Fruit fly (Drosophila melanogaster): ENCODE measurements around the gene tim.

Gene tim

dm6 chr2L:3539412-3539743, 31.5 kb upstream of the tim start (continued):
- peak; percentile 90 for TF ChIP-seq Deaf1 (tag; optimal IDR thresholded peaks at IDR 0.05)
- no peak for TF ChIP-seq Stat92E (GFP tag; optimal IDR thresholded peaks at IDR 0.05)
- no peak for TF ChIP-seq CG6254 (GFP tag; optimal IDR thresholded peaks at IDR 0.05)
- TF ChIP-seq wdn (GFP tag; IDR thresholded peaks at IDR 0.05), result no peak
- no peak for TF ChIP-seq zen2 (GFP tag; IDR thresholded peaks at IDR 0.05; ENCODE audit: partially characterized antibody)
- no peak for TF ChIP-seq H2.0 (GFP tag; IDR thresholded peaks at IDR 0.05)
- TF ChIP-seq tx (GFP tag; optimal IDR thresholded peaks at IDR 0.05), result no peak
- TF ChIP-seq Max (GFP tag; optimal IDR thresholded peaks at IDR 0.05), result no peak
- TF ChIP-seq odd (GFP tag; optimal IDR thresholded peaks at IDR 0.05), result peak; percentile 91
- no peak for TF ChIP-seq CG4282 (GFP tag; optimal IDR thresholded peaks at IDR 0.05)
- TF ChIP-seq aop (GFP tag; IDR thresholded peaks at IDR 0.05), result no peak
- no peak for TF ChIP-seq YL-1 (GFP tag; optimal IDR thresholded peaks at IDR 0.05)
- no peak for TF ChIP-seq CG10147 (GFP tag; optimal IDR thresholded peaks at IDR 0.05)
- no peak for TF ChIP-seq CG11696 (GFP tag; IDR thresholded peaks at IDR 0.05)
- TF ChIP-seq CG12104 (GFP tag; optimal IDR thresholded peaks at IDR 0.05), result no peak
- TF ChIP-seq CG1832 (GFP tag; optimal IDR thresholded peaks at IDR 0.05), result peak; percentile 69
- no peak for TF ChIP-seq grau (tag; optimal IDR thresholded peaks at IDR 0.05)
- no peak for TF ChIP-seq Myb (GFP tag; optimal IDR thresholded peaks at IDR 0.05)
- no peak for TF ChIP-seq CG13424 (tag; optimal IDR thresholded peaks at IDR 0.05)
- TF ChIP-seq CrebB (tag; optimal IDR thresholded peaks at IDR 0.05), result no peak
- no peak for TF ChIP-seq CG14667 (GFP tag; IDR thresholded peaks at IDR 0.05)
- peak; percentile 65 for TF ChIP-seq Jarid2 (GFP tag; optimal IDR thresholded peaks at IDR 0.05)
- no peak for TF ChIP-seq slbo (GFP tag; IDR thresholded peaks at IDR 0.05)
- TF ChIP-seq Doc3 (GFP tag; IDR thresholded peaks at IDR 0.05; ENCODE audit: partially characterized antibody), result no peak
- no peak for TF ChIP-seq Fer3 (tag; optimal IDR thresholded peaks at IDR 0.05)
- no peak for TF ChIP-seq Nf-YB (GFP tag; optimal IDR thresholded peaks at IDR 0.05)
- no peak for TF ChIP-seq CG30020 (tag; optimal IDR thresholded peaks at IDR 0.05)
- TF ChIP-seq oc (tag; optimal IDR thresholded peaks at IDR 0.05), result no peak
- TF ChIP-seq CG4404 (GFP tag; IDR thresholded peaks at IDR 0.05), result no peak
- no peak for TF ChIP-seq CG17912 (GFP tag; optimal IDR thresholded peaks at IDR 0.05)
- peak; percentile 90 for TF ChIP-seq CG10321 (GFP tag; IDR thresholded peaks at IDR 0.05)
- no peak for TF ChIP-seq crp (GFP tag; optimal IDR thresholded peaks at IDR 0.05)
- TF ChIP-seq CG5245 (GFP tag; optimal IDR thresholded peaks at IDR 0.05), result no peak
- peak; percentile 62 for TF ChIP-seq CG8478 (optimal IDR thresholded peaks at IDR 0.05)
- no peak for TF ChIP-seq Ada2b (GFP tag; IDR thresholded peaks at IDR 0.05)
- TF ChIP-seq C15 (GFP tag; IDR thresholded peaks at IDR 0.05), result no peak
- TF ChIP-seq CG9215 (GFP tag; IDR thresholded peaks at IDR 0.05), result no peak
- no peak for TF ChIP-seq Spps (tag; optimal IDR thresholded peaks at IDR 0.05)
- no peak for TF ChIP-seq vfl (GFP tag; optimal IDR thresholded peaks at IDR 0.05)
- TF ChIP-seq kni (GFP tag; optimal IDR thresholded peaks at IDR 0.05), result peak; percentile 15
- no peak for TF ChIP-seq peb (GFP tag; IDR thresholded peaks at IDR 0.05)
- no peak for TF ChIP-seq CG18619 (GFP tag; optimal IDR thresholded peaks at IDR 0.05)
- TF ChIP-seq Atf3 (GFP tag; optimal IDR thresholded peaks at IDR 0.05), result no peak
- no peak for TF ChIP-seq jumu (GFP tag; optimal IDR thresholded peaks at IDR 0.05)
- TF ChIP-seq Adf1 (GFP tag; IDR thresholded peaks at IDR 0.05), result peak; percentile 88
- TF ChIP-seq shn (GFP tag; optimal IDR thresholded peaks at IDR 0.05), result no peak
- TF ChIP-seq al (GFP tag; IDR thresholded peaks at IDR 0.05), result no peak
- TF ChIP-seq sob (GFP tag; IDR thresholded peaks at IDR 0.05), result peak; percentile 96
- TF ChIP-seq ac (GFP tag; optimal IDR thresholded peaks at IDR 0.05), result no peak
- no peak for TF ChIP-seq danr (GFP tag; IDR thresholded peaks at IDR 0.05)
- TF ChIP-seq bowl (GFP tag; IDR thresholded peaks at IDR 0.05), result peak; percentile 93
- TF ChIP-seq da (GFP tag; optimal IDR thresholded peaks at IDR 0.05), result no peak
- no peak for TF ChIP-seq CG8765 (GFP tag; IDR thresholded peaks at IDR 0.05)
